Fruit fly (Drosophila melanogaster): ENCODE results near the gene ago.

Gene ago

DNA sequence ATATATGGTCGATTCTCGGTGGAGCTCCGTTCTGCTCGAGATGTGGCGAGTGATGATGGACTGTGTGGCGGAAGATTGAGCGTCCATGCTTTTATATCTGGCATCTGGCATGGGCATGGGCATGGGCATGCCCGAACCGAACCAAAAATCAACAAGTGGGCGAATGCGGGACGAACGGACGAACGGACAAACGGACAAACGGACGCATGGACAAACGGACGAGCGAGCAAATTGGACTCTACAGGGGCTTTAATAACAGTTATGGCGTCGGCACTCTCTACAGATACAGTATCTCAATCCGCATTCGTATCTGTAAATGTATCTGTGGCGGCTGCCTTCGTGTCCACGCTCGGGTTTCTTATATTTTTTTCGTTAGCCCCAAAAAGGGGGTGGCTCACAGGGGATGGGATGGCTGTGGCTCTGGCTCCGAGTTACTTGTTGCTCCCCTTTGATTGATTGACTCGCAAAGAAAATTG is 18.0 kb downstream of the ago start, which contains the start of gene ImpL2:
Gene ImpL2 (minus strand): TSS at position 51 of the 476 bp plus-strand sequence.
- no peak for TF ChIP-seq CG17801 (GFP tag; optimal IDR thresholded peaks at IDR 0.05; ENCODE audit: partially characterized antibody)

DNA sequence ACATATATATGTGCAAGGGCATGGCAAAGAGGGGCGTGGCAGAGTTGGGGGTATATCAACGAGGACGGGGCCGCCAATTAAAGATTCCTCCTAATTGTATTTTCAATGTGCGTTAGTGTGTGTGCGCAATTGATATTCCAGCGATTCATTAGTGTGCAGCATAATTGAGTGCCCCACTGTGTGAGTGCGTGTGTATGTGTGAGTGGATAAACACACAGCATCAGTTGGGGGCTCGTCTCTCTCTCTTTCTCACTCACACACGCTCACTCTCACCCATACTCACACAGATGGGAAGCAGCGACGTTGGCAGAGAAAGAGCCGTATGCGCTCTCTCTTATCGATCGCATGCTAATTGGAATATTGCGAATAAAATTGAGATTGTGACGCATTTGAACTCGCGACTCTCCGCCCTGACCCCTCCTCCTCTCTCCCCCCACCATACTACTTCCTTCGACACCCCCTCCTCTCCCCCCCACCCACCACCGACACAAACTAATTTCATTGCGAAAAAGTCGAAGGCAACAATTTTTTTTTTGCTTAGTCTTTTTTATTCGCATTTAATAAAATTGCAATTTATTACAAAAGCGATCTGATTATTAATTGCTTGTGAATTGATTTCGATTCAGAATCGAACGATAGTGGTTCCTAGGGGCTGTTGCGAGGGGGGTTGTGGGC is 20.4 kb downstream of the ago start:
- no peak for TF ChIP-seq CG17801 (GFP tag; optimal IDR thresholded peaks at IDR 0.05; ENCODE audit: partially characterized antibody)

DNA sequence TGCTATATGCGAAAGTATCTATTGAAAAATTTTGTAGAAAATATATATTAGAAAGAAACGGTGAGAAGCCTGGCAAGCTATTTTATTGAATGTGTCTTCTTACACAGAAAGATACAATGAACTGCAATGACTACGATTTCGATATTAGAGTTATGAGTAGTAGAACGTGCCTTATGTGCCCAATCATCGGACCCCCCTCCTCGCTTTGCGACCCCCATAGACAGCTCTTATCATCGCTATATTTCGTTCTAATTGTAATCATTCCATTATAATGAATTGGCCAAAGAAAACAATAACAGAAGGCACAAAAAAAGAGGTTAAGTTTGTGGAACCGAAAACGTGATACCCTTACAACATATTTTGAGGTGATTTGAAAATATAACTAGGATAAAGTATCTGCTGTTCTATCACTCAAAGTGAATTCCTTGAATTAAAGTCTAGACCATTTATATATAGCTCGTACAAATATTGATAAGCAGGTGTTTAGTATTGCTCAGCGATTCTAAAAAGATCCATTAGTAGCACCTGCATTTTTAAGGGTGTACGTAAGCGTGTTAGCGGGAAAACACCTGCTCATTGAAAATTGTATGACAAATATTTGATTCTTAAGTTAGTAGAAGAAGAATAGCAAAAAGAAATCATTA is 21.3 kb downstream of the ago start:
- no peak for TF ChIP-seq CG17801 (GFP tag; optimal IDR thresholded peaks at IDR 0.05; ENCODE audit: partially characterized antibody)

DNA sequence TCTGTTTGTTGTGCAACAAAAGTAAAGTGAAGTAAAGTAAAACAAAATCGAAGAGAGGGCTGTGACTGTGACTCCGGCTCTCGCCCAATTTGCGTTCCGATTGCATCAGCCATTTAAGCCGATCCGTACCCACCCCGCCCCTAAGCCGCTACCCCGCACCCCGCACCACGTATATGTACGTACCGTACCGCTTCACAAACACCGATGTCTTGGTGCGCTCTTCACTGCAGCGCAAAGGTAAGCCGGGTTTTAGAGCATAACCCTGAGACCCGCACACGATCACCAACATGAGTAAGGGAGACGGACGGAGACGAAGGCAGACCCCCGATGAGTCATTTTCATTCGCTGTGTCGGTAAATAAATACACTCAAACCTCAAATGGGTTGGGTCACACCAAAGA is 21.9 kb downstream of the ago start:
- TF ChIP-seq CG17801 (GFP tag; optimal IDR thresholded peaks at IDR 0.05; ENCODE audit: partially characterized antibody): peak; percentile 2

DNA sequence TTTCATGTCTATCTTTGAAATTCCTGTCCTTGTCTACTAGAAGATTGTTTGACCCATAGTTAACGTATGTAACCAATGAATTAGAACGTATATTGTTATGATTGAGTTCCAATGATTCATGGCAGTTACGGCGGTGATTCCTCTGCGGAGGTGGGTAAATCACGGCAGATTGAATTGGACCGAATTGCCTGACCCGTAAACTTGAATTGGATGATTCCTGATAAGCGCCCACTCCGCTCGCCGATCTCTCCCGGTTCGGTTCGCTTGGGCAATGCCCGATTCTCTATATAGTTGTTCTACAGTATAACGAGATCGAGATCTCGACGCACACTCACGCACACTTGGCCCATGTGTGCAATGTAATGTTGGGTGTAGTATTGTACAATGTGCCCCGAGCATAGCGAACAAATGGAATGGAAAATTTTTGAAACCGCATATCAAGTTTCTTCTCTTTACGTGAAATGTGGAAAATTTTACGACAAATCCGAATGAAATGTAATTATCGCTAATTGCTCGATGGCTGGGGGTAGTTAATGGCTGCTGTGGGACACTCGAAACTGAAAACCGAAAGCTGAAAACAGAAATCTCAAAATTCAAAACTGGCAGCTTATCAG is 22.6 kb downstream of the ago start:
- TF ChIP-seq CG17801 (GFP tag; optimal IDR thresholded peaks at IDR 0.05; ENCODE audit: partially characterized antibody): no peak

DNA sequence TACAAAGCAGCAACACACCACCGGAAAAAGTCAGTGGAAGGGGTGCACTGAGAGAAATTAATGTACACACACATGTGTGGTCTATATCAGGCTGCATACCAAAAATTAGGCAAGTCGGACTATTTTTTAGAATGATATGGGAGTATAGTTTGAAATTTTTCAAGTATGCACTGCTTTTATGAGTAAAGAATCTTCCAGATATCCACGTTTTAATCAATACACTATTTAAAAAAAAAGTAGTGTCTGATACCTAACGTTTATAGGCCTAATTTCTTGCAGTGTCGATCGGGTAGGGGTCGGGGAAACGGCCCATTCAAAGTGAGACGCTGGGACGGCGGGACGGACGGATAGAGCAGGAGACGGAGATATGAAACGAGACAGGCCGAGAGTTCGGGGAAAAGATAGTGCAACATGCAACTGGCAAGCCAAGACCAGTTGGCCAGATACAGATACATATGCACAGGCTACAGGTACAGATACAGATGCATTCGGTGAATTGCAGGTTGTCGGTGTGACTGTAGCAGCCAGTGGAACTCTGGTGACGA is 23.7 kb downstream of the ago start:
- peak; percentile 46 for TF ChIP-seq CG17801 (GFP tag; optimal IDR thresholded peaks at IDR 0.05; ENCODE audit: partially characterized antibody)

DNA sequence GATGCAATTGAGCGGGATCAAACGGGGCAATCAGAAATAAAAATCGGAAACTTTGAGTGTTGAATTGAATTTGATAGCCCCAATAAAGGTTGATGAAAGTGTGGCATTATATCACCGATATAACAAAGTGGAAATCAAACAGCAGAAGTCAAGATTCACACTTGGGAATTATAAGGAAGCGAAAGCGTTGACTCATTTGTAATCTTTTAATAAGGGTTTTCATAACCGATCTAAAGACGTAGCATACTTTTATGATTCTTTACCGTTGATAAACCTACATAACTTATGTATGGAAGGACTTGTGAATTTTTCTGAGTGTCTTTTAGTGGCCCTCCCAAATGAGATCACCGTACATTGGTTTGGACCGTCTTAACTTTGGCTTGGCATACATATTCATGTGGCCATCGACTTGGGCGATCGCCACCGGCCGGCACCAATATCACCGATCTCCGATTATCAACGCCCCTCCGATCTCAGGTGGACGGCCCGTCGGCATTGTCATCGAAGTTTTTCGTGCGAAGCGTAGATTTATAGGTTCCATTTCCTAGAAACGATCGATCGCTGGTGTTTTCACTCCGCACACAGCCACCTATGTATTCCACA is 24.6 kb downstream of the ago start:
- TF ChIP-seq CG17801 (GFP tag; optimal IDR thresholded peaks at IDR 0.05; ENCODE audit: partially characterized antibody): no peak

DNA sequence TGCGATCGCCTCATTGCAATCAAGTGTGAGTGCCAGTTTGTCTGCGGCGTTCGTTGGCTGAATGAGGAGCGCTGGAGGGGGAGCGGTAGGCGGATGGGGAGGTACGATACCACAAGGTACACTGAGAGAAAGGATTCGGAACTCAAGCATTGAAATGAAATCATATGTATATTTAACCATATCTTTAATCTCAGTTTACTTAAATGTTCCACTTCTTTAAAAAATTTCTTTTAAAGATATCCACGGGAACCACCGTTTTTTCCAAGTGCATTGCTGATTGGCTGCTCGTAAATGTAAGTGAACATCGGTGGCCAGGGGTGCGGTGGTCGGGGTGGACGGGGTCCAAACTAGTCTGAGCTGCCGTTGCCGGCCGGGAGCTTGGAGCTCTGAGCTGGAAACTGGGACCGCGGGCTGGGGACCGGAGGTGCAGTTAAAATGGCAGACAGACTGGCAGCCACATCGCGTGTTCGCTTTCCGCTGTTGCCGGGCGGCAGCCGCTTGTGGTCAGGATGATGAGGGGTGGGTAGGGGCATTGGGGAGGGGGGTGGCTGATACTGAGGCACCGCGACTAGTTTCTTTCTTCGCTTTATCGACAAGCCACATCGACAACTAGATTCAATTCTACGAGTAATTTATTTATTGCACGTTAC is 25.8 kb downstream of the ago start:
- TF ChIP-seq CG17801 (GFP tag; optimal IDR thresholded peaks at IDR 0.05; ENCODE audit: partially characterized antibody): peak; percentile 57

DNA sequence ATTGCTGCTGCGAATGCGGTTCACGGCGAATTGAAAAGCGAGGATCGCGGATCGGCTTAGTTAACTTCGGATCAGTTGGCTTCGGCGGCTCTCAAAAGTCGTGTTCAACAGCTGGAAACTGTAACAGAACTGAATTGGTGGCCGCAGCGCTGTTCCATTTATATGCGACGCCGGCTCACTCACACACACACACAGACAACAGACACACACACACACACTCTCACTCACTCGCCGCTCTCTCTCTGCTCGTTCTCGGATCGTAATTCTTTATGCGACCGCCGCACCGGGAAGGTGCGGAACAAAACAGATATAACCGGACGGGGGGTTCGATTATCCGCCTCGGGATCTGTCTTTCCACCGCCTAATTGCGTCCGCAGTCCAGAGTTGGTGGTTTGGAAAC is 26.9 kb downstream of the ago start, which contains the start of gene CG46460:
Gene CG46460 (minus strand): TSS at position 139 of the 400 bp plus-strand sequence.
- TF ChIP-seq CG17801 (GFP tag; optimal IDR thresholded peaks at IDR 0.05; ENCODE audit: partially characterized antibody): no peak

DNA sequence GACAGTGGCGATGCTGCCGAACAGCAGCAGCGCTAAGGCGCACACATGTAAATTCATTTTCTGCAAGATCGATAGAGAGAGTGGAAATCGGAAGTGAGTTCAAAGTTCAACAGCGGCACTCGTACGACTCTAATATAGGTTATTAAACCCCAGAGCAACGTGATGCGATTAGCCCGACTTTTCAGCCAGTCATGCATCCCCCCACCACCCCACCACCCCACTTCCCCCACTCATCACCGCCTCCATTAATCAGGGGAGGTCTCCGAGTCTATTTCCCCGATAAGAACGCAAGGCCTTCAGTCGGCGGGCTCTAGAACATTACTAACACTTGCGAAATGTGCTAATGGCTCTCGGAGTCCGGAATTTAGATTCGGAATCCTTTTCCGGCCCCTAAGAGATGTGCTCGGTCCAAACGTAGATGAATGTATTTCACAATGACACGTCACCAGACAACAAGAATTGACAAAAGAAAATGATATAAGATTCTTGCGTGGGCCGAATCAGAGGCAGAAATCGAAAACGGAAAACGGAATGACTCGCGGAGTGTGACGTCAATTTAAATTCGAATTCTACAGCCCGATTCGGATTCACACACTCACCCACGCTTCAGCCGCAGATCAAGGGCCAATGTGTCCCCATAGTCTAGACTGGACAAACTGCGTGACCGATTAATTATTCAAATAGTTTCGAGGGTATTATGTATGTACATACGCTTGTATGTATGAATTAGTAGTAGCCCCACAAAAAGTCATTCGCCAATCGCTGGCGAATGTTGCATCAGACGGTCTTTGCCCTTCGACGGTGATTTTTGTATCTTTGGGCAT is 28.2 kb downstream of the ago start:
- TF ChIP-seq CG17801 (GFP tag; optimal IDR thresholded peaks at IDR 0.05; ENCODE audit: partially characterized antibody): no peak

DNA sequence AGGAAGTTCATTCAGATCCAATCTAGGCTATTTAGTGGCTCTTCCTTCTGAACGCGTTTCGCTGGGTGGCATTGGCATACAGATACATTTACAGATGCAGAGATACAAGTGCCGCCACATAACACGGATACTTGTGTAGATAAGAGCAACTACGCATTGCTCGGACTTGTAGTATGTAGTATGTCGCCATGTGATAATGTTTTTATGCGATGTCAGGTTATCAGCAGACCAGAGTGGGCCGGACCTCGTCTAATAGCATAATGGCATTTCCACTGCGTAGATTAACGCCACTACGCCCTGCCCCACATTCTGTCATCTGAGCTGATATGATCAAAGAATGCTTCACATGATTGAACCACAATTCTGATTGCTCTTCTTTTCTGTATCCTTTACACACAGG is 32.3 kb downstream of the ago start:
- no peak for TF ChIP-seq CG17801 (GFP tag; optimal IDR thresholded peaks at IDR 0.05; ENCODE audit: partially characterized antibody)

DNA sequence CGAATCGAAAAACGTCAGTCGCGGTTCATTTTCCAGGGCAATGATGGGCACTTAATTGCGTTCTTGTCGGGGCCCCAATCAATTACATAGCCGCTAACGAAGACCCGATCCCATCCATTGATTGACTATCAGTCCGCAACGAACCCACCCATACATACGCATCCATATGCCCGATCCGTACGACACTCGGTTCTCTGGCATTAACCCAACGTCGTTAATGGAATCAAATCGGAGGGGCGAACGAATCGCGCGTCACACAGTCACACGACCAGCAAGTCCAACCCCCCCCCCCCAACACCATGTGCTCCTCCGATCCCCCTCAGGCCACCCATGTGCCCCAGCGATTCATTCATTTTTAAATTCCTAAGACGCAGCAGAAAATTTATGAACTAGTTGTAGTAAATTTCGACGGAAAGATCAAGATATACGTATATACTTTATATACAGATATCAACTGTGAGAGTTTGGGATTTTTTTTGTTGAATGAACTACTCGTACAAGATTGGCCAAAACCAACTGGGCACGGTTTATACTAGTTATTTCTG is 32.8 kb downstream of the ago start:
- TF ChIP-seq CG17801 (GFP tag; optimal IDR thresholded peaks at IDR 0.05; ENCODE audit: partially characterized antibody): no peak

DNA sequence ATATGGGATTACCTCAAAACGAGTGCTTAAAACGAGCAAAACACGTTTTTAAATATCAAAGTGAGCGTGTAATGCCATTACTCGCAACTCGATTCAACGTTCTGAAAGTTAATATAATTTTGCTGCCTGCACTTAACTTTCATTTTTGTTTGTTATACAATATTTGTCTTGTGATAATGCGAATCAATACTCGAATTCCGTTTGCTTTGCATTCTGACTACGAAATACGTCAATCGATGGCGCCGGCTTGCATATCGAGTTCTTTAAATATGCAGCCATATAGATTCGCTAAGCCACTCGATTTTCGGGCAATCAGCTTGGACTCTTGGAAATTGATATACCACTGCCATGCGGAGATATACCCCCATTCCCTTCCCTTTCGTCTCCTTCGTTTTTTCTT is 33.4 kb downstream of the ago start:
- TF ChIP-seq CG17801 (GFP tag; optimal IDR thresholded peaks at IDR 0.05; ENCODE audit: partially characterized antibody): no peak

Data from ovary, adult (tissue).